Fruit fly (Drosophila melanogaster): ENCODE results near the gene Mp.

dm6 chr3L:6972367-6972766, 26.3 kb upstream of the Mp start, which contains the start of gene CG10063:
- TF ChIP-seq Sin3A (optimal IDR thresholded peaks at IDR 0.05) (no peak), ttk (optimal IDR thresholded peaks at IDR 0.05) (no peak), psq (optimal IDR thresholded peaks at IDR 0.05) (no peak)
